Fruit fly (Drosophila melanogaster) whole organism, larva: ENCODE data around the gene CG33771.

Experiments
- noc ChIP-seq: fragments of 200-800 bp; sonication (Bioruptor generic); optimal IDR thresholded peaks from 3 replicates; lab custom pipeline; 2019; ENCODE audit warnings: missing biosample characterization, mild to moderate bottlenecking, missing genetic modification characterization, moderate library complexity

The CG33771 gene

dm6 chr3L:22649096-22649495 lies at the start of gene CG33771:
CG33771 (plus strand) TSS chr3L:22649396.
- TF ChIP-seq noc (tag; lab: Kevin White, UChicago): no peak

dm6 chr3L:22605637-22606419 lies 43.4 kb upstream of the CG33771 start, which contains the start of gene ND-B14.5AL:
ND-B14.5AL (plus strand) TSS chr3L:22606369.
- no peak for TF ChIP-seq noc (tag; lab: Kevin White, UChicago)

- no peak for TF ChIP-seq noc (tag; lab: Kevin White, UChicago)
These were observed 42.1 kb upstream of the CG33771 start for dm6 chr3L:22607076-22607475.

- TF ChIP-seq noc (tag; lab: Kevin White, UChicago): no peak
These were observed 32.4 kb upstream of the CG33771 start for dm6 chr3L:22616784-22617183.

dm6 chr3L:22634111-22634510 lies 15.1 kb upstream of the CG33771 start:
- no peak for TF ChIP-seq noc (tag; lab: Kevin White, UChicago)

- no peak for TF ChIP-seq noc (tag; lab: Kevin White, UChicago)
These were observed 11.2 kb upstream of the CG33771 start, which contains the start of gene CG14459 for dm6 chr3L:22637866-22638534. CG14459 (minus strand) TSS chr3L:22637916.

dm6 chr3L:22642276-22642900 lies 6.8 kb upstream of the CG33771 start:
- TF ChIP-seq noc (tag; lab: Kevin White, UChicago): no peak

dm6 chr3L:22645327-22645726 lies 3.9 kb upstream of the CG33771 start, which contains the start of gene CG33766:
CG33766 (plus strand) TSS chr3L:22645627.
- no peak for TF ChIP-seq noc (tag; lab: Kevin White, UChicago)

dm6 chr3L:22646007-22646406 lies 3.2 kb upstream of the CG33771 start, which contains the start of gene CG33767:
CG33767 (plus strand) TSS chr3L:22646307.
- TF ChIP-seq noc (tag; lab: Kevin White, UChicago): no peak

dm6 chr3L:22646863-22647262 lies 2.3 kb upstream of the CG33771 start, which contains the start of gene CG33768:
CG33768 (plus strand) TSS chr3L:22647163.
- no peak for TF ChIP-seq noc (tag; lab: Kevin White, UChicago)

- no peak for TF ChIP-seq noc (tag; lab: Kevin White, UChicago)
These were observed 1.6 kb upstream of the CG33771 start, which contains the start of gene CG33769 for dm6 chr3L:22647627-22648026. CG33769 (plus strand) TSS chr3L:22647927.

- TF ChIP-seq noc (tag; lab: Kevin White, UChicago): no peak
These were observed 824 bp upstream of the CG33771 start, which contains the start of gene CG33770 for dm6 chr3L:22648372-22648771. CG33770 (plus strand) TSS chr3L:22648672.

dm6 chr3L:22652425-22652824 lies 3.2 kb downstream of the CG33771 start, which contains the start of gene CG33772:
CG33772 (minus strand) TSS chr3L:22652525.
- TF ChIP-seq noc (tag; lab: Kevin White, UChicago): no peak

- no peak for TF ChIP-seq noc (tag; lab: Kevin White, UChicago)
These were observed 15.9 kb downstream of the CG33771 start for dm6 chr3L:22665110-22665509.

- TF ChIP-seq noc (tag; lab: Kevin White, UChicago): peak; percentile 15
These were observed 20.2 kb downstream of the CG33771 start, which contains the start of gene Jhbp6 for dm6 chr3L:22669275-22670006. Jhbp6 (plus strand) TSS chr3L:22669956.
